Worm (Caenorhabditis elegans) whole organism, mixed stage, embryonic: ENCODE results near the gene T10B10.4.

Experiments used
- M03D4.4 ChIP-seq: sonication (generic microtip); optimal IDR thresholded peaks from 2 replicates; lab custom pipeline; 2017; ENCODE audit warnings: mild to moderate bottlenecking, missing genetic modification characterization, missing compliant biosample characterization
- ceh-83 ChIP-seq: fragments of 200-800 bp; sonication (Bioruptor generic); optimal IDR thresholded peaks from 2 replicates; lab custom pipeline; 2018; ENCODE audit warnings: mild to moderate bottlenecking, missing genetic modification characterization, missing compliant biosample characterization
- lsy-2 ChIP-seq: fragments of 150-350 bp; optimal IDR thresholded peaks from 2 replicates; lab custom pipeline; 2014; ENCODE audit warnings: missing biosample characterization, missing genetic modification characterization
- nhr-28 ChIP-seq: fragments of 150-350 bp; optimal IDR thresholded peaks from 2 replicates; lab custom pipeline; 2014; ENCODE audit warnings: missing biosample characterization, missing genetic modification characterization
- nhr-76 ChIP-seq: sonication (generic microtip); optimal IDR thresholded peaks from 2 replicates; lab custom pipeline; 2017; ENCODE audit warnings: missing biosample characterization, missing genetic modification characterization
- unc-39 ChIP-seq: fragments of 150-350 bp; optimal IDR thresholded peaks from 2 replicates; lab custom pipeline; 2014; ENCODE audit warnings: missing biosample characterization, missing genetic modification characterization
- unc-62 ChIP-seq: fragments of 150-350 bp; optimal IDR thresholded peaks from 2 replicates; lab custom pipeline; 2014; ENCODE audit warnings: missing biosample characterization, missing genetic modification reagents, missing genetic modification characterization

DNA sequence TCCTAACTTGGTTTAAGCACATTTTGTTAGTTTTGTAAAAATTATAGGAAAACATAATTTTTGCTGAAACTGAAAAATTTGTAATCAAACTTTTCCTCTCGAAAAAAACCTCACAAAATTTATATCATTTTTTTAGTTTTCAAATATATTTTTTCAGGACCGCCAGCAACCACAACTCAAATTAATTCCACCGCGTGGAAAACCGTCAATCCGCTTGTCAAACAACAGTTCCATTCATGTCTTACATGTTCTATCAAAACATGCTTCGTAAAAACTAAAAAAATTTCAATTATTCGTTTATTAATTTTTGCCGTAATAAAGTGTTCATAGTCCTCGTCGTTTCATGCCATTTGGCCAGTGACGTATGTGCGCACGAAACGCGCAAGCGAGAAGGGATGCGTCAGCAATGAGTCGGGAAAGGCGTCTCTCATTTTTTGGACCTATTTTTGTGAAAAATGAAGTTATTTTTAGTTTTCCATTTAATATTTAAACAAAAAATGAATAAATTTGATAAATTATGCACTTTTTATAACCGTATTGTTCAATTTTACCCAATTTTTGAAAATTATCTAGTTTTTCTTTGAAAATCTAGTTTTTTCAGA is 16.5 kb upstream of the T10B10.4 start, which contains the start of gene ucr-2.2:
- TF ChIP-seq nhr-28 (tag; lab: Kevin White, UChicago) = no peak
- TF ChIP-seq lsy-2 (tag; lab: Kevin White, UChicago) = peak; percentile 56
- no peak for TF ChIP-seq ceh-83 (GFP tag; lab: Kevin White, UChicago)
- no peak for TF ChIP-seq unc-39 (tag; lab: Kevin White, UChicago)
- TF ChIP-seq unc-62 (GFP tag; lab: Kevin White, UChicago) = peak; percentile 1
- no peak for TF ChIP-seq nhr-76 (tag; lab: Kevin White, UChicago)
- TF ChIP-seq M03D4.4 (tag; lab: Kevin White, UChicago) = peak; percentile 57
